Worm (Caenorhabditis elegans) whole organism, late embryonic: Measurements from ENCODE around the gene Y58A7A.2.

Experiments used
- dmd-4 ChIP-seq: sonication (generic microtip); optimal IDR thresholded peaks from 2 replicates; lab custom pipeline; 2016; ENCODE audit warnings: borderline replicate concordance, missing genetic modification characterization, missing compliant biosample characterization
- elt-2 ChIP-seq: sonication (generic microtip); optimal IDR thresholded peaks from 2 replicates; lab custom pipeline; 2016; ENCODE audit warnings: missing genetic modification reagents, missing genetic modification characterization, missing compliant biosample characterization
- fkh-10 ChIP-seq: fragments of 150-350 bp; optimal IDR thresholded peaks from 2 replicates; lab custom pipeline; 2014; ENCODE audit warnings: missing biosample characterization, missing genetic modification reagents, missing genetic modification characterization
- hlh-13 ChIP-seq: fragments of 200-800 bp; sonication (Bioruptor generic); optimal IDR thresholded peaks from 2 replicates; lab custom pipeline; 2018; ENCODE audit warnings: mild to moderate bottlenecking, missing genetic modification characterization, missing compliant biosample characterization
- nhr-232 ChIP-seq: sonication (generic microtip); optimal IDR thresholded peaks from 2 replicates; lab custom pipeline; 2016; ENCODE audit warnings: missing genetic modification characterization, missing compliant biosample characterization
- pag-3 ChIP-seq: sonication (generic microtip); optimal IDR thresholded peaks from 2 replicates; lab custom pipeline; 2016; ENCODE audit warnings: missing compliant biosample characterization, missing genetic modification characterization, borderline replicate concordance
- pax-1 ChIP-seq: fragments of 150-350 bp; optimal IDR thresholded peaks from 2 replicates; lab custom pipeline; 2014; ENCODE audit warnings: missing biosample characterization, missing genetic modification characterization
- pha-4 ChIP-seq: fragments of 150-350 bp; optimal IDR thresholded peaks from 2 replicates; lab custom pipeline; 2018; ENCODE audit warnings: missing biosample characterization, missing genetic modification reagents, missing genetic modification characterization
- pqm-1 ChIP-seq: sonication (generic microtip); optimal IDR thresholded peaks from 2 replicates; lab custom pipeline; 2016; ENCODE audit warnings: missing genetic modification characterization, missing compliant biosample characterization
- sox-4 ChIP-seq: sonication (generic microtip); optimal IDR thresholded peaks from 2 replicates; lab custom pipeline; 2017; ENCODE audit warnings: mild to moderate bottlenecking, missing genetic modification characterization, inconsistent platforms, missing compliant biosample characterization
- tbx-2 ChIP-seq: sonication (generic microtip); optimal IDR thresholded peaks from 2 replicates; lab custom pipeline; 2016; ENCODE audit warnings: missing genetic modification characterization, missing compliant biosample characterization

DNA sequence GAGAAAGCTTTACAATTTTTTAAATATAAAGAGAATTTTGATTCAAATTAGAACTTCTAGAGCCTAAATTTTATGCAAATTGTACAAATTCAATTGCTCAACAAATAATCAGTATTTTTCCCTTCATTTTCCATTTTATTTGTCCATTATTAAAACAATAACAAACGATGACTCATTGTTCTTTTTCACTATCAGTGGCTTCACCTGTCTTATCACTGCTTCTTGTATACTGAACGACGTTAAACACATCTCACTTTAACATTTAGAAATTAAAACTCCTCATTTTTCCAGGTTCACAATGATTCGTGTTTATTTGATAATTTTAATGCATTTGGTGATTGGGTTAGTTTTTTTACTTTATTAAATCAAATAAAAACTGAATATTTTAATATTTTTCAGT is 47.7 kb upstream of the Y58A7A.2 start, which contains the start of gene sid-1:
- TF ChIP-seq dmd-4 (tag; lab: Kevin White, UChicago) (no peak), fkh-10 (GFP tag; lab: Kevin White, UChicago) (no peak), pax-1 (tag; lab: Kevin White, UChicago) (no peak), pqm-1 (tag; lab: Kevin White, UChicago) (no peak), pha-4 (tag; lab: Kevin White, UChicago) (no peak), sox-4 (tag; lab: Kevin White, UChicago) (no peak), tbx-2 (tag; lab: Kevin White, UChicago) (no peak), elt-2 (no peak), hlh-13 (no peak), pag-3 (tag; lab: Kevin White, UChicago) (no peak), nhr-232 (tag; lab: Kevin White, UChicago) (no peak)
